Fruit fly (Drosophila melanogaster) whole organism, embryonic: ENCODE data around the gene CG32809.

ENCODE experiments used
- Bdp1 ChIP-seq: fragments of 200-800 bp; sonication (Bioruptor generic); optimal IDR thresholded peaks from 3 replicates; lab custom pipeline; 2016; ENCODE audit warnings: missing biosample characterization, missing genetic modification characterization
- CG11398 ChIP-seq: fragments of 200-800 bp; sonication (Bioruptor generic); optimal IDR thresholded peaks from 2 replicates; lab custom pipeline; 2016; ENCODE audit warnings: missing biosample characterization, missing genetic modification characterization
- CG11695 ChIP-seq: fragments of 200-800 bp; sonication (Bioruptor generic); IDR thresholded peaks from 3 replicates; pipeline ENCODE4 v1.3.6; 2022; ENCODE audit warnings: missing biosample characterization, missing genetic modification characterization
- CG12769 ChIP-seq: fragments of 200-800 bp; sonication (Bioruptor generic); optimal IDR thresholded peaks from 2 replicates; lab custom pipeline; 2019; ENCODE audit warnings: missing biosample characterization, mild to moderate bottlenecking, missing genetic modification characterization, moderate library complexity
- CG13624 ChIP-seq: fragments of 200-800 bp; sonication (Bioruptor generic); optimal IDR thresholded peaks from 2 replicates; lab custom pipeline; 2016; ENCODE audit warnings: missing biosample characterization, missing genetic modification characterization
- CG14014 ChIP-seq: fragments of 200-800 bp; sonication (Bioruptor generic); IDR thresholded peaks from 2 replicates; pipeline ENCODE4 v1.3.6; 2022; ENCODE audit warnings: missing biosample characterization, missing genetic modification characterization
- CG14667 ChIP-seq: fragments of 200-800 bp; sonication (Bioruptor generic); IDR thresholded peaks from 2 replicates; pipeline ENCODE4 v1.3.6; 2022; ENCODE audit warnings: missing biosample characterization, missing genetic modification characterization
- CG14710 ChIP-seq: fragments of 200-800 bp; sonication (Bioruptor generic); optimal IDR thresholded peaks from 3 replicates; lab custom pipeline; 2019; ENCODE audit warnings: missing biosample characterization, mild to moderate bottlenecking, missing genetic modification characterization, moderate library complexity
- CG14860 ChIP-seq: fragments of 200-800 bp; sonication (Bioruptor generic); IDR thresholded peaks from 3 replicates; pipeline ENCODE4 v1.3.6; 2022; ENCODE audit warnings: missing biosample characterization, missing genetic modification characterization; ENCODE audit not compliant: partially characterized antibody
- CG17328 ChIP-seq: fragments of 200-800 bp; sonication (Bioruptor generic); IDR thresholded peaks from 2 replicates; pipeline ENCODE4 v1.3.6; 2022; ENCODE audit warnings: missing biosample characterization, missing genetic modification characterization
- CG17568 ChIP-seq: fragments of 200-800 bp; sonication (Bioruptor generic); optimal IDR thresholded peaks from 2 replicates; lab custom pipeline; 2018; ENCODE audit warnings: missing biosample characterization, mild to moderate bottlenecking, missing genetic modification characterization, moderate library complexity
- CG17912 ChIP-seq: fragments of 200-800 bp; sonication (Bioruptor generic); optimal IDR thresholded peaks from 2 replicates; lab custom pipeline; 2018; ENCODE audit warnings: missing biosample characterization, mild to moderate bottlenecking, missing genetic modification characterization
- CG2712 ChIP-seq: fragments of 200-800 bp; optimal IDR thresholded peaks from 3 replicates; lab custom pipeline; 2019; ENCODE audit warnings: missing biosample characterization, mild to moderate bottlenecking, missing genetic modification characterization, moderate library complexity
- CG5180 ChIP-seq: fragments of 200-800 bp; sonication (Bioruptor generic); optimal IDR thresholded peaks from 3 replicates; lab custom pipeline; 2017; ENCODE audit warnings: missing biosample characterization, missing genetic modification characterization, mild to moderate bottlenecking, moderate library complexity, missing genetic modification reagents
- CG6175 ChIP-seq: fragments of 200-800 bp; sonication (Bioruptor generic); IDR thresholded peaks from 3 replicates; pipeline ENCODE4 v1.3.6; 2022; ENCODE audit warnings: missing biosample characterization, missing genetic modification characterization
- CG6689 ChIP-seq: fragments of 200-800 bp; sonication (Bioruptor generic); IDR thresholded peaks from 2 replicates; pipeline ENCODE4 v1.3.6; 2022; ENCODE audit warnings: missing biosample characterization, missing genetic modification characterization
- CG6813 ChIP-seq: fragments of 200-800 bp; sonication (Bioruptor generic); optimal IDR thresholded peaks from 2 replicates; lab custom pipeline; 2017; ENCODE audit warnings: missing biosample characterization, missing genetic modification characterization, mild to moderate bottlenecking, moderate library complexity, missing genetic modification reagents
- CG7963 ChIP-seq: fragments of 200-800 bp; sonication (Bioruptor generic); IDR thresholded peaks from 3 replicates; pipeline ENCODE4 v1.3.6; 2022; ENCODE audit warnings: missing biosample characterization, missing genetic modification characterization; ENCODE audit not compliant: partially characterized antibody
- CG7987 ChIP-seq: fragments of 200-800 bp; sonication (Bioruptor generic); optimal IDR thresholded peaks from 2 replicates; lab custom pipeline; 2018; ENCODE audit warnings: missing biosample characterization, mild to moderate bottlenecking, missing genetic modification characterization, moderate library complexity
- CG8089 ChIP-seq: fragments of 200-800 bp; sonication (Bioruptor generic); optimal IDR thresholded peaks from 3 replicates; lab custom pipeline; 2016; ENCODE audit warnings: missing biosample characterization, missing genetic modification characterization
- CG9727 ChIP-seq: fragments of 200-800 bp; sonication (Bioruptor generic); optimal IDR thresholded peaks from 3 replicates; lab custom pipeline; 2017; ENCODE audit warnings: missing biosample characterization, mild to moderate bottlenecking, missing genetic modification characterization
- CkIIα-i1 ChIP-seq: fragments of 200-800 bp; sonication (Bioruptor generic); IDR thresholded peaks from 2 replicates; pipeline ENCODE4 v1.3.6; 2022; ENCODE audit warnings: missing biosample characterization, missing genetic modification characterization
- Dip2 ChIP-seq: fragments of 200-800 bp; sonication (Bioruptor generic); IDR thresholded peaks from 2 replicates; pipeline ENCODE4 v1.3.6; 2022; ENCODE audit warnings: missing biosample characterization, missing genetic modification characterization
- E2f1 ChIP-seq: fragments of 200-800 bp; sonication (Bioruptor generic); IDR thresholded peaks from 2 replicates; pipeline ENCODE4 v1.3.6; 2022; ENCODE audit warnings: missing biosample characterization, missing genetic modification characterization
- Fer3 ChIP-seq: fragments of 200-800 bp; sonication (Bioruptor generic); optimal IDR thresholded peaks from 2 replicates; lab custom pipeline; 2018; ENCODE audit warnings: missing biosample characterization, mild to moderate bottlenecking, missing genetic modification characterization, moderate library complexity
- H15 ChIP-seq: fragments of 200-800 bp; sonication (Bioruptor generic); IDR thresholded peaks from 3 replicates; pipeline ENCODE4 v1.3.6; 2022; ENCODE audit warnings: missing biosample characterization, missing genetic modification characterization
- Hr39 ChIP-seq: fragments of >200 bp; optimal IDR thresholded peaks from 2 replicates; lab custom pipeline; 2017
- abd-A ChIP-seq: fragments of 200-800 bp; sonication (Bioruptor generic); optimal IDR thresholded peaks from 3 replicates; lab custom pipeline; 2019; ENCODE audit warnings: missing biosample characterization, mild to moderate bottlenecking, missing genetic modification characterization, moderate library complexity
- chinmo ChIP-seq: fragments of 200-800 bp; sonication (Bioruptor generic); IDR thresholded peaks from 4 replicates; pipeline ENCODE4 v1.3.6; 2022; ENCODE audit warnings: missing biosample characterization, missing genetic modification characterization; ENCODE audit not compliant: partially characterized antibody
- crc ChIP-seq: fragments of 200-800 bp; sonication (Bioruptor generic); optimal IDR thresholded peaks from 2 replicates; lab custom pipeline; 2016; ENCODE audit warnings: missing biosample characterization, missing genetic modification characterization
- dmrt11E ChIP-seq: fragments of 200-800 bp; sonication (Bioruptor generic); optimal IDR thresholded peaks from 3 replicates; lab custom pipeline; 2018; ENCODE audit warnings: missing biosample characterization, mild to moderate bottlenecking, missing genetic modification characterization, moderate library complexity
- ewg ChIP-seq: fragments of 200-800 bp; sonication (Bioruptor generic); optimal IDR thresholded peaks from 3 replicates; lab custom pipeline; 2017; ENCODE audit warnings: mild to moderate bottlenecking, missing biosample characterization, missing genetic modification reagents, missing genetic modification characterization
- fd102C ChIP-seq: fragments of 200-800 bp; sonication (Bioruptor generic); optimal IDR thresholded peaks from 2 replicates; lab custom pipeline; 2018; ENCODE audit warnings: missing biosample characterization, mild to moderate bottlenecking, missing genetic modification characterization, moderate library complexity
- fd96Cb ChIP-seq: fragments of 200-800 bp; sonication (Bioruptor generic); optimal IDR thresholded peaks from 2 replicates; lab custom pipeline; 2018; ENCODE audit warnings: missing biosample characterization, mild to moderate bottlenecking, missing genetic modification characterization, moderate library complexity
- gcm ChIP-seq: fragments of 200-800 bp; sonication (Bioruptor generic); optimal IDR thresholded peaks from 2 replicates; lab custom pipeline; 2019; ENCODE audit warnings: missing biosample characterization, mild to moderate bottlenecking, missing genetic modification characterization, moderate library complexity
- gro ChIP-seq: fragments of 200-800 bp; sonication (Bioruptor generic); optimal IDR thresholded peaks from 2 replicates; lab custom pipeline; 2016; ENCODE audit warnings: missing biosample characterization, missing genetic modification characterization
- klu ChIP-seq: fragments of 200-800 bp; sonication (Bioruptor generic); IDR thresholded peaks from 2 replicates; pipeline ENCODE4 v1.3.6; 2022; ENCODE audit warnings: missing biosample characterization, missing genetic modification characterization
- kni ChIP-seq: fragments of 200-800 bp; sonication (Bioruptor generic); optimal IDR thresholded peaks from 3 replicates; lab custom pipeline; 2017; ENCODE audit warnings: mild to moderate bottlenecking, missing biosample characterization, missing genetic modification reagents, missing genetic modification characterization
- pfk ChIP-seq: fragments of 200-800 bp; sonication (Bioruptor generic); optimal IDR thresholded peaks from 2 replicates; lab custom pipeline; 2018; ENCODE audit warnings: missing biosample characterization, mild to moderate bottlenecking, missing genetic modification characterization, moderate library complexity
- phol ChIP-seq: fragments of 200-800 bp; sonication (Bioruptor generic); optimal IDR thresholded peaks from 3 replicates; lab custom pipeline; 2018; ENCODE audit warnings: missing biosample characterization, mild to moderate bottlenecking, missing genetic modification characterization, moderate library complexity
- sr ChIP-seq: fragments of 200-800 bp; sonication (Bioruptor generic); IDR thresholded peaks from 3 replicates; pipeline ENCODE4 v1.3.6; 2022; ENCODE audit warnings: missing biosample characterization, missing genetic modification characterization
- stc ChIP-seq: fragments of 200-800 bp; sonication (Bioruptor generic); IDR thresholded peaks from 2 replicates; pipeline ENCODE4 v1.3.6; 2022; ENCODE audit warnings: missing biosample characterization, missing genetic modification characterization
- ttk ChIP-seq: fragments of 200-800 bp; sonication (Bioruptor generic); IDR thresholded peaks from 2 replicates; pipeline ENCODE4 v2.1.2; 2022; ENCODE audit warnings: missing biosample characterization, missing genetic modification characterization
- tup ChIP-seq: fragments of 200-800 bp; sonication (Bioruptor generic); optimal IDR thresholded peaks from 2 replicates; lab custom pipeline; 2016; ENCODE audit warnings: missing biosample characterization, mild to moderate bottlenecking, missing genetic modification characterization, moderate library complexity
- twi ChIP-seq: fragments of 200-800 bp; optimal IDR thresholded peaks from 2 replicates; lab custom pipeline; 2019; ENCODE audit warnings: missing biosample characterization, mild to moderate bottlenecking, missing genetic modification characterization, moderate library complexity
- wek ChIP-seq: fragments of 200-800 bp; sonication (Bioruptor generic); optimal IDR thresholded peaks from 3 replicates; lab custom pipeline; 2018; ENCODE audit warnings: missing biosample characterization, mild to moderate bottlenecking, missing genetic modification characterization, moderate library complexity

CG32809 gene

dm6 chrX:1647876-1648275 lies 44.7 kb downstream of the CG32809 start:
- TF ChIP-seq gro (GFP tag; lab: Kevin White, UChicago) = no peak
- TF ChIP-seq phol (tag; lab: Kevin White, UChicago) = no peak
- TF ChIP-seq E2f1 = no peak
- no peak for TF ChIP-seq CG14014 (GFP tag; lab: Robert Waterston, UW)
- no peak for TF ChIP-seq pfk
- no peak for TF ChIP-seq klu
- TF ChIP-seq chinmo (GFP tag; lab: Robert Waterston, UW) = no peak
- no peak for TF ChIP-seq Fer3
- no peak for TF ChIP-seq dmrt11E (tag; lab: Kevin White, UChicago)
- TF ChIP-seq CG14667 = no peak
- no peak for TF ChIP-seq CG6813
- TF ChIP-seq Dip2 (GFP tag; lab: Robert Waterston, UW) = no peak
- TF ChIP-seq ewg (GFP tag; lab: Kevin White, UChicago) = no peak
- no peak for TF ChIP-seq CkIIα-i1 (GFP tag; lab: Robert Waterston, UW)
- no peak for TF ChIP-seq CG14860 (GFP tag; lab: Robert Waterston, UW)
- TF ChIP-seq fd96Cb (tag; lab: Kevin White, UChicago) = no peak
- TF ChIP-seq abd-A (tag; lab: Kevin White, UChicago) = no peak
- TF ChIP-seq Bdp1 (GFP tag; lab: Kevin White, UChicago) = no peak
- TF ChIP-seq CG7987 = no peak
- TF ChIP-seq CG9727 (GFP tag; lab: Kevin White, UChicago) = no peak

DNA sequence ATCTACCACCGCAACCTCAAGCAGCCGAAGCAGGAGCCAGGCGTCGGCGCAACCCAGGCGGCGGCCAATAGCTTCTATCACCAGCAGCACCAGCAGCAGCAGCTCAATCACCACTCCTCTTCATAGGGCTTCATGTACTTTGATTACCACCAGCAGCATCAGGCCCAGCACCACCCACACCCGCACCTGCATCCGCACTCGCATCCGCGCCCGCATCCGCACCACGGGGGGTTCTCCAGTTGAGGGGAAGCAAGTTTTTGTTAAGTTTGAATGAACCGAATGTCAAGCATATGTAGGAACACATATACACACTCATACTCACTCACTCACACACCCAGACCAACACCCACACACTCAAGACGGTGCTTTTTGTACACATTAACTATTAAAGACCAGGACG lies 48.9 kb downstream of the CG32809 start:
- TF ChIP-seq CG17568 (GFP tag; lab: Kevin White, UChicago) = no peak
- peak; percentile 96 for TF ChIP-seq Hr39 (lab: Kevin White, UChicago)

dm6 chrX:1627588-1627987 lies 65.0 kb downstream of the CG32809 start:
- TF ChIP-seq fd102C (GFP tag; lab: Kevin White, UChicago) (no peak), sr (GFP tag; lab: Robert Waterston, UW) (no peak), crc (GFP tag; lab: Kevin White, UChicago) (no peak), tup (no peak), CG17912 (GFP tag; lab: Kevin White, UChicago) (no peak), gcm (GFP tag; lab: Kevin White, UChicago) (no peak), stc (GFP tag; lab: Robert Waterston, UW) (no peak), H15 (GFP tag; lab: Robert Waterston, UW) (no peak)

DNA sequence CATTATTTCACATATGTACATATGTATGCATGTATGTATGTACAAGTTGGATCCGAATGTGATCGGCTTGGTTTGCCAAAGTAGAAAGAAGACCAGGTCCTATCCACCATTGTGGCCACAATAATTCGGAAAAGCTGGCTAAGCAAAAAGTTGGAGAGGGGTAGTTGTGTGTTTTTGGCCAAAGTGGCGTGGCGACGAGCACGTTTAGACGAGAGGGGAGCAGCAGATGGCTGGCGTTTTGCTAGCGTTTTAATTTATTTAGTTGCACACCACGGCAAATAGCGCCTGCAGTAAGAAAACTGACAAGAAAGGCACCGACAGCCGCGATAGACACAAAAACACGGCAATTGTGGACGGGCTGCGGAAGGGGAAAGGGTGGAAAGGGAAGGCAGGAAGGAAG lies 67.4 kb downstream of the CG32809 start:
- TF ChIP-seq CG13624 (GFP tag; lab: Kevin White, UChicago) (no peak), ttk (GFP tag; lab: Robert Waterston, UW) (no peak), CG11695 (GFP tag; lab: Robert Waterston, UW) (no peak), Hr39 (lab: Kevin White, UChicago) (peak; percentile 46)

DNA sequence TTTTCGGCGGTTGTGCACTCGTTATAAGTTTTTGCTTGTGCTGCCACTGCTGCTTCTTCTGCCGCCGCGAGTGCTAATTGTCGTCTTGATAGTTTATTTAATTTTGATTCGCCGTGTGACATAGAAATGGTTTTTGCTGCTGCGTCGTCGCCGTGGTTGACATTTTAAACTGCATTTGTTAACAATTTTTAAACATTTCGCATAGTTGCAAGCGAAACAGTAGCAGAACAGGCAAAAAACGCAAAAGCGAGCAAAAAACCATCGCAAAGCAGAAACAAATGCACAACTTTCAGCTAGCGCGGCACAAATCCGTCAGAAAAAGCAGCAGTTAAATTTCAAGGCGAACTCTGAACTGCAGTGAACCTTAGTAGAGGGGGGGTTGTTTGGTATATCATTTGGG lies 68.9 kb downstream of the CG32809 start:
- no peak for TF ChIP-seq twi (tag; lab: Kevin White, UChicago)
- no peak for TF ChIP-seq kni (GFP tag; lab: Kevin White, UChicago)
- TF ChIP-seq CG8089 = no peak
- no peak for TF ChIP-seq wek (GFP tag; lab: Kevin White, UChicago)
- TF ChIP-seq CG5180 (GFP tag; lab: Kevin White, UChicago) = no peak
- TF ChIP-seq CG12769 (tag; lab: Kevin White, UChicago) = no peak
- no peak for TF ChIP-seq CG2712 (tag; lab: Kevin White, UChicago)
- TF ChIP-seq CG17328 (GFP tag; lab: Robert Waterston, UW) = no peak
- TF ChIP-seq CG7963 = no peak
- no peak for TF ChIP-seq CG6689 (GFP tag; lab: Robert Waterston, UW)
- TF ChIP-seq Bdp1 (GFP tag; lab: Kevin White, UChicago) = no peak
- no peak for TF ChIP-seq CG14710 (tag; lab: Kevin White, UChicago)
- no peak for TF ChIP-seq CG14667
- TF ChIP-seq CG11398 (GFP tag; lab: Kevin White, UChicago) = no peak
- no peak for TF ChIP-seq CG6175
